Worm (Caenorhabditis elegans): ENCODE measurements around the gene F41E6.8.
A peak's percentile ranks its signal among the peaks of the same experiment; 100 is the strongest.

Gene F41E6.8

DNA sequence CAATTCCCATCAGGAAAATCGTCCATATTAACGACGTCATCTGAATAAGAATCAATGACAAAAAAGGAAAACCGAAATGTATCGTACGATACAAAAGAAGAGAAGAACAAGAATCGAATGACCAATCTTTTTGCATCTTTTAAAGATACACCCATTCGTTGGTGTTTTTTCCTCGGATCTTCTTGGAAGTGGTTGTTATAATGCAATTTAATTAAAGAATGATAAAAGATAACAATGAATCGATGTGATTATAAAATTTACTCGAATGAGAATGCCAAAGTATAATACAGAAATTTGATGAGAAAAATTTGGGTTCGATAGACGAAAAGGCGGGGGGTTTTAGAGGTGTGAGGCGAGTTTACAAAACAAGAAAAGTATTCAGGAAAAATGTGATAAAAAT lies 27.7 kb upstream of the F41E6.8 start, which contains the start of gene F41E6.12:
F41E6.12 (minus strand) TSS at position 101 of the 400 bp plus-strand sequence.
- TF ChIP-seq egl-27 (tag; optimal IDR thresholded peaks at IDR 0.05): no peak
- peak; percentile 20 for TF ChIP-seq nhr-23 (tag; optimal IDR thresholded peaks at IDR 0.05)

DNA sequence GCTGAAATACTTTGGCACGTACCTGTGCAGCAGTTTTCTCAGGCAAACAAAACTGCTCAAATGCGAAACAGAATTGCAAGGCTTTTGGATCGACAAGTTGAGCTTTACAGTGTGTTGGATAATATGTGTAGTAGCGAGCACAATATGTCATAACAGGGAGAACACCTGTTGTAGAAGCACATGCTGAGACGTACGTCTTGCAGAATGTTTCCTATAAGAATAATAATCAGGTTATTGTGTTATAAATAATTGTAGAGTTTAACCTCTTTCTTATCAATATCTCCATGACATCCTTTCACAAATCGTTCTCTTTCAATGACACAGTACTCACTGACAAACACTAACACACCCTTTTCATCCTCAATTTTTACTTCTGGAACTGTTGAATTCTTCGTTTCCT lies 26.3 kb upstream of the F41E6.8 start:
- TF ChIP-seq nhr-76 (tag; optimal IDR thresholded peaks at IDR 0.05): no peak

DNA sequence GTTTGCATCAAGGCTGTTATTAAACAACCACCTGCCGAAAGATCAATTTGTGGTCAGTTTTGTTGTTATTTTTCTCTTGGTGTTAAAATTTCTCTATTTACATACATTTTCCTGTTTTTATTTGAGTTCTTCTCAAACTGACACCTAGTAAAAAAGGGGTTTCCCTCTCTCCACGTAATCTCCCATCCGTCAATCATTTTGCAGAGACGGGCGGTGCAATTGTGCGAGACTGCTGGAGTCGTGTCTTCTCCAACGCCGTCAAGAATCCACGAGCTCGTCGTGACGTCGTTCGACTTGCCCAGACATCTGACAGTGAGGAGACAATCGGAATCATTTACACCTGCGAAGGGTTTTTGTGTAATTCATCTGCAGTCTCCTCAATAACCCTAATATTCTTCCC lies 25.1 kb upstream of the F41E6.8 start:
- TF ChIP-seq zag-1 (tag; optimal IDR thresholded peaks at IDR 0.05) (no peak), nhr-77 (tag; optimal IDR thresholded peaks at IDR 0.05) (no peak), nhr-28 (tag; optimal IDR thresholded peaks at IDR 0.05) (no peak), egl-27 (tag; optimal IDR thresholded peaks at IDR 0.05) (no peak), unc-62 (GFP tag; optimal IDR thresholded peaks at IDR 0.05) (peak; percentile 64), nhr-25 (tag; optimal IDR thresholded peaks at IDR 0.05) (no peak), elt-3 (tag; optimal IDR thresholded peaks at IDR 0.05) (peak in 1 of 3 experiments; percentile 1), fkh-10 (GFP tag; optimal IDR thresholded peaks at IDR 0.05) (no peak), nhr-11 (tag; optimal IDR thresholded peaks at IDR 0.05) (no peak)

DNA sequence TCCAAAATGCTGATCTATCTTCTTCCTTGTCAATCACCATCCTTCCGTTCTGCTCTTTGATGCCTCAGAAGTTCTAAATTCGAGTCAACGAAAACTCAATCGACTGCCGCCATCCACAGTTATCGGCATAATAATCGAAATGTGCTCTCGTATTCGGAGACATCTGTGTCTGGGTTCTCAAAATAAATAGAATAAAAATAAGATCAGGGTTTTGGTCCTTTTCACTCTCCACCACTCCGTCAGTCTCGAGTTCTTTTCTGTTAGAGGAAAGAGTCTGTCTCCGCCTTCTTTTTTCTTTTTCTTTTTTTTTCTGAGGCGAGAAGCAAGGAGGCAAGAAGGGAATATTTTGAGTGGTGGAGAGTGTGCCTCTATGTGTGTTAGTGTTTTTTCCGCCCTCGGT lies 22.4 kb upstream of the F41E6.8 start, which contains the start of gene F41E6.17:
F41E6.17 (plus strand) TSS at position 348 of the 400 bp plus-strand sequence.
- TF ChIP-seq hmg-11 (tag; optimal IDR thresholded peaks at IDR 0.05): peak; percentile 16
- no peak for TF ChIP-seq nhr-23 (tag; optimal IDR thresholded peaks at IDR 0.05)

DNA sequence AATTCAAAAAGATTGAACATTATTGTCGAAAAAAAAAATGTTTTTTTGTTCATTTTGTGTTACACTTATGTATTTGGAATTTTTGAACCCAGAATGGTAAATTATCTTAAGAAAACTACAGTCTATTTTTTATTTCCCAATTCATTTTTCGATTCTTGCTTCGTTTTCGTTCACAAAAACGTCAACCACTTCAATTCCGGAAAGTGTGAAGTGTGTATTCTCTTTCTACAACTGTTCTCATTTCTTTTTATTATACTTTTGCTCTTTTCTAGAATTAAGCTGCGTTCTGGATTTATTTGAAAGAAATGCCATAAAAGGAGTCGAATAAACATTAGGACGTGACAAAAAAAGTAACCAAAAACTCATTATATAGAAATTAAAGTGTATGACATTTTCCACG lies 21.0 kb upstream of the F41E6.8 start, which contains the start of gene F41E6.1:
F41E6.1 (plus strand) TSS at position 301 of the 400 bp plus-strand sequence.
- TF ChIP-seq nfya-1 (tag; optimal IDR thresholded peaks at IDR 0.05; ENCODE audit: insufficient read depth): no peak
- TF ChIP-seq fkh-2 (tag; optimal IDR thresholded peaks at IDR 0.05): no peak
- no peak for TF ChIP-seq pqm-1 (tag; optimal IDR thresholded peaks at IDR 0.05)
- TF ChIP-seq lin-39 (tag; optimal IDR thresholded peaks at IDR 0.05): no peak
- TF ChIP-seq nhr-76 (tag; optimal IDR thresholded peaks at IDR 0.05): no peak
- TF ChIP-seq ama-1 (optimal IDR thresholded peaks at IDR 0.05): no peak
- TF ChIP-seq fkh-10 (GFP tag; optimal IDR thresholded peaks at IDR 0.05): no peak
- no peak for TF ChIP-seq nhr-43 (tag; optimal IDR thresholded peaks at IDR 0.05; ENCODE audit: poor library complexity, severe bottlenecking)
- TF ChIP-seq R02D3.7 (tag; optimal IDR thresholded peaks at IDR 0.05): no peak
- no peak for TF ChIP-seq ceh-82 (tag; optimal IDR thresholded peaks at IDR 0.05)
- no peak for TF ChIP-seq nhr-11 (tag; optimal IDR thresholded peaks at IDR 0.05)
- TF ChIP-seq ztf-4 (tag; optimal IDR thresholded peaks at IDR 0.05): no peak
- no peak for TF ChIP-seq ZK546.5 (tag; optimal IDR thresholded peaks at IDR 0.05)
- TF ChIP-seq ztf-11 (tag; optimal IDR thresholded peaks at IDR 0.05): no peak
- no peak for TF ChIP-seq nhr-12 (tag; optimal IDR thresholded peaks at IDR 0.05)

DNA sequence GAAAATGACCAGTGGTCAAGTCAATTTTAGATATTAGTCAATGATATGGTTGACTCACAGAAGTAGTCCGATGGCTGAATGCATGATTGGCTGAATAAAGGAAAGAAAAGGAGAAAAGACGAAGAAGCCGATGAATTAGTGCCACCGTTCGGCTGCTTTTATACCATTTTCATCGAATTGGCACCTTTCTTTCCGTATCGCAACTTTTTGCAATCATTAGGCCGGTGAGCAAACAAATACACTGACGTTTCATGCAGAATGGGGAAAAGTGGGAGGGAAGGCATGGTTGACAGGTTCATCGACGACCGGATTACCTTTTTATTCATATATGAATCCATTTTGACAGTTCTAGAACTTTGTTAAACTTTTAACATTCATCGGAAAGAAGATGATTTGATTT lies 19.9 kb upstream of the F41E6.8 start, which contains the start of gene idpc-2:
idpc-2 (minus strand) TSS at position 101 of the 400 bp plus-strand sequence.
- no peak for TF ChIP-seq sea-2 (GFP tag; optimal IDR thresholded peaks at IDR 0.05)
- no peak for TF ChIP-seq nhr-237 (tag; optimal IDR thresholded peaks at IDR 0.05)
- no peak for TF ChIP-seq eor-1 (tag; optimal IDR thresholded peaks at IDR 0.05)
- TF ChIP-seq mdl-1 (tag; optimal IDR thresholded peaks at IDR 0.05): no peak
- no peak for TF ChIP-seq jun-1 (tag; optimal IDR thresholded peaks at IDR 0.05)
- no peak for TF ChIP-seq pqm-1 (tag; optimal IDR thresholded peaks at IDR 0.05)
- TF ChIP-seq nhr-28 (tag; optimal IDR thresholded peaks at IDR 0.05): no peak

DNA sequence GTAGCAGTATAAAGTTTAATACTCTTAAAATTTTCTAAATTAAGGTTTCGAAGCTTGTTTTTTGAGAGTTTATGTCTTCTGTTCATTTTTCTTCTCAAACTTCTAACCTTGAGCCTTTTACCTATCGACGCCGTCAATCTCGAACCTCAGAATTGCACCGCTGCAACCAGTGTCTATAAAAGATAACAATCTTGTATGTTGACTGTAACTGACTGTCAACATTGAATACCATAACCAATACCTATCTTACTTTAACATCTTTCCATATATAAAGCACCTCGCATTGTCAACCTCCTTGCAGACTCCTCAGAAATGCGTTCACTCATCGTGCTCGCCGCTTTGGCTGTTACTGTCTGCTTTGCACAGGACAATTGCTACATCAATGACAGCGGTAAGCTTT lies 17.4 kb upstream of the F41E6.8 start, which contains the start of gene grd-5:
grd-5 (plus strand) TSS at position 295 of the 400 bp plus-strand sequence.
- TF ChIP-seq nhr-237 (tag; optimal IDR thresholded peaks at IDR 0.05): no peak
- TF ChIP-seq hmg-11 (tag; optimal IDR thresholded peaks at IDR 0.05): no peak
- no peak for TF ChIP-seq R02D3.7 (tag; optimal IDR thresholded peaks at IDR 0.05)
- peak; percentile 17 for TF ChIP-seq nhr-43 (tag; optimal IDR thresholded peaks at IDR 0.05; ENCODE audit: poor library complexity, severe bottlenecking)
- peak; percentile 83 for TF ChIP-seq elt-1 (tag; optimal IDR thresholded peaks at IDR 0.05)
- TF ChIP-seq nhr-25 (tag; optimal IDR thresholded peaks at IDR 0.05): peak; percentile 27
